Worm (Caenorhabditis elegans) whole organism, early embryonic: ENCODE results near the gene srw-23.

Experiments
- B0310.2 ChIP-seq: sonication (generic microtip); optimal IDR thresholded peaks from 2 replicates; lab custom pipeline; 2016; ENCODE audit warnings: mild to moderate bottlenecking, missing genetic modification characterization, missing compliant biosample characterization
- F13C5.2 ChIP-seq: sonication (generic microtip); optimal IDR thresholded peaks from 2 replicates; lab custom pipeline; 2017; ENCODE audit warnings: mild to moderate bottlenecking, missing genetic modification characterization, inconsistent platforms, missing compliant biosample characterization
- aly-1 ChIP-seq: sonication (generic microtip); optimal IDR thresholded peaks from 2 replicates; lab custom pipeline; 2016; ENCODE audit warnings: missing genetic modification characterization, missing compliant biosample characterization
- ama-1 ChIP-seq: fragments of 150-350 bp; optimal IDR thresholded peaks from 2 replicates; lab custom pipeline; 2014
- ceh-13 ChIP-seq: fragments of 200-800 bp; sonication (Bioruptor generic); optimal IDR thresholded peaks from 2 replicates; lab custom pipeline; 2018; ENCODE audit warnings: mild to moderate bottlenecking, missing genetic modification characterization, missing compliant biosample characterization
- ceh-36 ChIP-seq: sonication (generic microtip); optimal IDR thresholded peaks from 2 replicates; lab custom pipeline; 2016; ENCODE audit warnings: missing genetic modification characterization, inconsistent platforms, missing compliant biosample characterization
- ets-7 ChIP-seq: sonication (generic microtip); optimal IDR thresholded peaks from 2 replicates; lab custom pipeline; 2016; ENCODE audit warnings: missing genotype, missing genetic modification characterization, missing compliant biosample characterization
- flt-1 ChIP-seq: fragments of 200-800 bp; sonication (Bioruptor generic); IDR thresholded peaks from 2 replicates; pipeline ENCODE4 v1.3.6; 2022; ENCODE audit warnings: missing genetic modification characterization, missing compliant biosample characterization
- hmbx-1 ChIP-seq: sonication (generic microtip); optimal IDR thresholded peaks from 2 replicates; lab custom pipeline; 2016; ENCODE audit warnings: mild to moderate bottlenecking, missing genetic modification characterization, missing compliant biosample characterization
- hmg-4 ChIP-seq: fragments of 200-800 bp; sonication (Bioruptor generic); optimal IDR thresholded peaks from 2 replicates; lab custom pipeline; 2018; ENCODE audit warnings: mild to moderate bottlenecking, missing genetic modification characterization, missing compliant biosample characterization
- hnd-1 ChIP-seq: sonication (generic microtip); optimal IDR thresholded peaks from 2 replicates; lab custom pipeline; 2016; ENCODE audit warnings: missing genetic modification characterization, missing compliant biosample characterization
- pes-1 ChIP-seq: fragments of 200-800 bp; sonication (Bioruptor generic); IDR thresholded peaks from 2 replicates; pipeline ENCODE4 v1.3.6; 2022; ENCODE audit warnings: missing genetic modification reagents, missing genetic modification characterization, missing compliant biosample characterization
- scrt-1 ChIP-seq: fragments of 200-800 bp; sonication (Bioruptor generic); IDR thresholded peaks from 2 replicates; pipeline ENCODE4 v1.3.6; 2022; ENCODE audit warnings: missing genetic modification characterization, missing compliant biosample characterization
- sea-1 ChIP-seq: fragments of 200-800 bp; sonication (Bioruptor generic); conservative IDR thresholded peaks from 2 replicates; pipeline ENCODE4 v1.3.6; 2022; ENCODE audit warnings: missing genetic modification characterization, missing compliant biosample characterization
- tbx-11 ChIP-seq: fragments of 200-800 bp; sonication (Bioruptor generic); IDR thresholded peaks from 2 replicates; pipeline ENCODE4 v1.3.6; 2022; ENCODE audit warnings: missing genetic modification characterization, missing compliant biosample characterization
- tbx-37 ChIP-seq: fragments of 200-800 bp; sonication (Bioruptor generic); conservative IDR thresholded peaks from 2 replicates; pipeline ENCODE4 v1.3.6; 2022; ENCODE audit warnings: missing genetic modification reagents, missing genetic modification characterization, missing compliant biosample characterization
- tra-4 ChIP-seq: sonication (generic microtip); optimal IDR thresholded peaks from 2 replicates; lab custom pipeline; 2017; ENCODE audit warnings: missing genetic modification characterization, missing compliant biosample characterization

Gene srw-23

ce11 chrV:16873642-16874041 lies at the start of gene srw-23:
Gene srw-23 (plus strand): TSS chrV:16873942.
- TF ChIP-seq tbx-37 (GFP tag; lab: Robert Waterston, UW) (no peak), B0310.2 (tag; lab: Kevin White, UChicago) (no peak), ets-7 (tag; lab: Kevin White, UChicago) (no peak)

ce11 chrV:16827485-16827884 lies 46.3 kb upstream of the srw-23 start, which contains the start of gene srh-216:
Gene srh-216 (minus strand): TSS chrV:16827585.
- TF ChIP-seq pes-1 (GFP tag; lab: Robert Waterston, UW) = no peak
- TF ChIP-seq ceh-36 (tag; lab: Kevin White, UChicago) = no peak
- TF ChIP-seq hnd-1 (tag; lab: Kevin White, UChicago) = no peak
- TF ChIP-seq hmbx-1 = no peak

- TF ChIP-seq hnd-1 (tag; lab: Kevin White, UChicago) (no peak), flt-1 (GFP tag; lab: Robert Waterston, UW) (no peak), pes-1 (GFP tag; lab: Robert Waterston, UW) (no peak), B0310.2 (tag; lab: Kevin White, UChicago) (no peak), tbx-11 (GFP tag; lab: Robert Waterston, UW) (no peak), tbx-37 (GFP tag; lab: Robert Waterston, UW) (no peak), ama-1 (lab: Kevin White, UChicago) (no peak), ceh-36 (tag; lab: Kevin White, UChicago) (no peak), sea-1 (GFP tag; lab: Robert Waterston, UW) (no peak), F13C5.2 (tag; lab: Kevin White, UChicago) (no peak), hmbx-1 (no peak)
These were observed 44.3 kb upstream of the srw-23 start, which contains the start of gene srh-214 for ce11 chrV:16829396-16829795. Gene srh-214 (minus strand): TSS chrV:16829755.

- TF ChIP-seq flt-1 (GFP tag; lab: Robert Waterston, UW) (no peak), scrt-1 (GFP tag; lab: Robert Waterston, UW) (no peak), tbx-11 (GFP tag; lab: Robert Waterston, UW) (no peak), hmg-4 (no peak)
These were observed 42.4 kb upstream of the srw-23 start for ce11 chrV:16831310-16831709.

ce11 chrV:16831921-16832320 lies 41.8 kb upstream of the srw-23 start, which contains the start of gene srh-215:
Gene srh-215 (minus strand): TSS chrV:16832021.
- TF ChIP-seq hmg-4 = no peak
- no peak for TF ChIP-seq hnd-1 (tag; lab: Kevin White, UChicago)
- TF ChIP-seq scrt-1 (GFP tag; lab: Robert Waterston, UW) = no peak
- TF ChIP-seq ets-7 (tag; lab: Kevin White, UChicago) = no peak

ce11 chrV:16832865-16833264 lies 40.9 kb upstream of the srw-23 start, which contains the start of gene phy-3:
Gene phy-3 (plus strand): TSS chrV:16833165.
- TF ChIP-seq B0310.2 (tag; lab: Kevin White, UChicago) (no peak), flt-1 (GFP tag; lab: Robert Waterston, UW) (no peak), hmg-4 (no peak), hmbx-1 (no peak), aly-1 (tag; lab: Kevin White, UChicago) (no peak)

ce11 chrV:16833672-16834071 lies 40.1 kb upstream of the srw-23 start:
- TF ChIP-seq scrt-1 (GFP tag; lab: Robert Waterston, UW) = no peak
- no peak for TF ChIP-seq ets-7 (tag; lab: Kevin White, UChicago)
- no peak for TF ChIP-seq B0310.2 (tag; lab: Kevin White, UChicago)
- TF ChIP-seq aly-1 (tag; lab: Kevin White, UChicago) = no peak
- TF ChIP-seq ama-1 (lab: Kevin White, UChicago) = no peak
- TF ChIP-seq hmg-4 = no peak
- TF ChIP-seq pes-1 (GFP tag; lab: Robert Waterston, UW) = no peak
- TF ChIP-seq hmbx-1 = no peak
- no peak for TF ChIP-seq ceh-36 (tag; lab: Kevin White, UChicago)
- no peak for TF ChIP-seq tbx-11 (GFP tag; lab: Robert Waterston, UW)
- no peak for TF ChIP-seq ceh-13
- no peak for TF ChIP-seq flt-1 (GFP tag; lab: Robert Waterston, UW)
- TF ChIP-seq F13C5.2 (tag; lab: Kevin White, UChicago) = no peak

- TF ChIP-seq B0310.2 (tag; lab: Kevin White, UChicago) (no peak), flt-1 (GFP tag; lab: Robert Waterston, UW) (no peak), scrt-1 (GFP tag; lab: Robert Waterston, UW) (no peak), ceh-36 (tag; lab: Kevin White, UChicago) (no peak), F13C5.2 (tag; lab: Kevin White, UChicago) (no peak), tra-4 (tag; lab: Kevin White, UChicago) (no peak), hmbx-1 (no peak), tbx-37 (GFP tag; lab: Robert Waterston, UW) (no peak)
These were observed 38.8 kb upstream of the srw-23 start, which contains the start of gene tni-3 for ce11 chrV:16834989-16835388. Gene tni-3 (minus strand): TSS chrV:16835128.

ce11 chrV:16836100-16836499 lies 37.6 kb upstream of the srw-23 start:
- TF ChIP-seq tbx-11 (GFP tag; lab: Robert Waterston, UW) = no peak
- no peak for TF ChIP-seq sea-1 (GFP tag; lab: Robert Waterston, UW)
- TF ChIP-seq ceh-13 = no peak
- TF ChIP-seq hmbx-1 = no peak
- TF ChIP-seq F13C5.2 (tag; lab: Kevin White, UChicago) = no peak
- TF ChIP-seq hmg-4 = no peak
- no peak for TF ChIP-seq flt-1 (GFP tag; lab: Robert Waterston, UW)
- no peak for TF ChIP-seq ama-1 (lab: Kevin White, UChicago)
- TF ChIP-seq tra-4 (tag; lab: Kevin White, UChicago) = no peak
- TF ChIP-seq hnd-1 (tag; lab: Kevin White, UChicago) = no peak
- no peak for TF ChIP-seq aly-1 (tag; lab: Kevin White, UChicago)
- no peak for TF ChIP-seq ets-7 (tag; lab: Kevin White, UChicago)
